Fruit fly (Drosophila melanogaster) whole organism, embryonic: ENCODE results near the gene Acp76A.

ENCODE experiments used
- Awh ChIP-seq: fragments of 200-800 bp; sonication (Bioruptor generic); IDR thresholded peaks from 2 replicates; pipeline ENCODE4, ENCODE4 v1.3.6; 2022; ENCODE audit warnings: missing biosample characterization, missing genetic modification characterization
- CG11504 ChIP-seq: fragments of 200-800 bp; sonication (Bioruptor generic); optimal IDR thresholded peaks from 3 replicates; lab custom pipeline; 2019; ENCODE audit warnings: missing biosample characterization, mild to moderate bottlenecking, missing genetic modification characterization, moderate library complexity
- CG1792 ChIP-seq: fragments of 200-800 bp; sonication (Bioruptor generic); optimal IDR thresholded peaks from 2 replicates; lab custom pipeline; 2016; ENCODE audit warnings: missing biosample characterization, missing genetic modification characterization
- CG6813 ChIP-seq: fragments of 200-800 bp; sonication (Bioruptor generic); optimal IDR thresholded peaks from 2 replicates; lab custom pipeline; 2017; ENCODE audit warnings: missing biosample characterization, missing genetic modification characterization, mild to moderate bottlenecking, moderate library complexity, missing genetic modification reagents
- CG7928 ChIP-seq: fragments of 200-800 bp; sonication (Bioruptor generic); optimal IDR thresholded peaks from 2 replicates; lab custom pipeline; 2017; ENCODE audit warnings: missing biosample characterization, mild to moderate bottlenecking, missing genetic modification characterization
- Med ChIP-seq: fragments of 200-800 bp; sonication (Bioruptor generic); peaks from one replicate; lab custom pipeline; 2016; ENCODE audit warnings: missing biosample characterization, missing genetic modification characterization, mild to moderate bottlenecking, inconsistent platforms, moderate library complexity
- bigmax ChIP-seq: fragments of 200-800 bp; sonication (Bioruptor generic); optimal IDR thresholded peaks from 2 replicates; lab custom pipeline; 2018; ENCODE audit warnings: missing biosample characterization, mild to moderate bottlenecking, missing genetic modification characterization
- ci ChIP-seq: fragments of 200-800 bp; sonication (Bioruptor generic); IDR thresholded peaks from 3 replicates; pipeline ENCODE4 v1.3.6; 2022; ENCODE audit warnings: missing biosample characterization, missing genetic modification characterization
- hkb ChIP-seq, 2 experiments: fragments of 200-800 bp in 1 of 2; fragments of >200 bp in 1 of 2; sonication (Bioruptor generic) in 1 of 2; IDR thresholded peaks in 1 of 2; optimal IDR thresholded peaks in 1 of 2; 2 replicates each; pipeline versions ENCODE4 v1.3.6 to Lab custom; 2017 to 2022; ENCODE audit warnings: missing biosample characterization in 1 of 2, missing genetic modification characterization in 1 of 2
- sob ChIP-seq: fragments of 200-800 bp; sonication (Bioruptor generic); IDR thresholded peaks from 2 replicates; pipeline ENCODE4 v1.3.6; 2022; ENCODE audit warnings: missing biosample characterization, missing genetic modification characterization

Acp76A gene

DNA sequence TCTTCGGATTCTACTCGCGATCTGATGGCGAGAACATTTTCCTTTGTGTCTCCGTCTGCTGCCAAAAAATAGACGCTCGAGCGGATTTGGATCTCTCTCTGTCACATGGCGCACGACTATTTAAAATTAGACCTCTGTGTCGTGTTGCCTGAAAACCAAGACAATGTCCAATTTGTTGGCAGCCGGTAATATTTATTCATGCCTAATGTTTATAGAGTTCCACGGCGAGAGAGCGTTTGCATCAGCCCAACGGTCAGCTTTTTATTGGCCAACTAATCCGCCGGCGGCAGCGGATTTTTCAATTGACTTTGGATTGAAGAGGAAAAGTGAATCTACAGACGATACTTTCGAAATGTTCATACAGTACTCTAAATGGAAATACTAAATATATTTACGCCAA is 48.6 kb downstream of the Acp76A start, which contains the start of gene SmydA-2:
Gene SmydA-2, minus strand, starts transcription at position 33 of the 400 bp plus-strand sequence.
- TF ChIP-seq CG6813 (GFP tag; lab: Kevin White, UChicago) (no peak), Awh (GFP tag; lab: Robert Waterston, UW) (no peak), CG7928 (no peak), CG1792 (GFP tag; lab: Kevin White, UChicago) (no peak), Med (peak; percentile 58), hkb (optimal IDR thresholded peaks at IDR 0.05; lab: Kevin White, UChicago) (peak; percentile 20), hkb (GFP tag; IDR thresholded peaks at IDR 0.05; lab: Robert Waterston, UW) (no peak), CG11504 (peak; percentile 50), bigmax (GFP tag; lab: Kevin White, UChicago) (no peak), ci (GFP tag; lab: Robert Waterston, UW) (peak; percentile 52; the same call in 1 of the 3 replicates), sob (GFP tag; lab: Robert Waterston, UW) (peak; percentile 16; the same call in 1 of the 2 replicates)
